Fruit fly (Drosophila melanogaster): ENCODE data around the gene CG42841.

Gene CG42841

dm6 chr3L:2005551-2005950 is at the start of gene CG42841:
Gene CG42841, minus strand, starts transcription at chr3L:2005651.
- TF ChIP-seq pan (optimal IDR thresholded peaks at IDR 0.05) (no peak), dmrt93B (GFP tag; optimal IDR thresholded peaks at IDR 0.05) (no peak), tai (GFP tag; optimal IDR thresholded peaks at IDR 0.05) (no peak), usp (GFP tag; optimal IDR thresholded peaks at IDR 0.05) (no peak), Abd-B (GFP tag; optimal IDR thresholded peaks at IDR 0.05) (no peak), ey (GFP tag; optimal IDR thresholded peaks at IDR 0.05) (no peak), CG9705 (GFP tag; optimal IDR thresholded peaks at IDR 0.05) (no peak), Hr78 (GFP tag; optimal IDR thresholded peaks at IDR 0.05) (no peak), psq (GFP tag; optimal IDR thresholded peaks at IDR 0.05) (no peak), foxo (GFP tag; optimal IDR thresholded peaks at IDR 0.05) (no peak), fru (GFP tag; optimal IDR thresholded peaks at IDR 0.05) (no peak), Rel (GFP tag; optimal IDR thresholded peaks at IDR 0.05) (no peak), Rel (tag; optimal IDR thresholded peaks at IDR 0.05) (no peak), N (GFP tag; optimal IDR thresholded peaks at IDR 0.05) (no peak), OdsH (GFP tag; optimal IDR thresholded peaks at IDR 0.05) (no peak)

DNA sequence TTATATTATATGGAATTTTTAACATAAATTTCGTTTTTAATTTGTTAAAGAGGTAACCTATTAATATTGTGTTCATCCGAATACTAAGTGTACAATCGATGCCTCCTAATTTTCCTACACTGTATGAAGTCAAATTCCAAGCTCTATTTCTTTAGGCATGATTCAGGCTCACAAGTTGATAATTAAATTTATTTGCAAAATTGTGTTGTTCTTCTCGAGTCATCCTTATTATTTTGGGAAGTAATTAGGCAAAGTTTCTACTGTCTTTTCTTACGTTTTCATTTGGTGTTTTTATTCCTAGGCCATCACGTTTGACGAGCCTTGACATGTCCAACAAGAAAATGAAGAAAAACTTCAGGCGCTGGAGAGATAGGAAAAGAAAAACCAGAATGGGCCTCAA is 32.7 kb upstream of the CG42841 start, which contains the start of gene CG42355:
Gene CG42355, minus strand, starts transcription at position 101 of the 400 bp plus-strand sequence.
- TF ChIP-seq GATAd (GFP tag; optimal IDR thresholded peaks at IDR 0.05) (no peak), sage (GFP tag; optimal IDR thresholded peaks at IDR 0.05) (no peak), OdsH (GFP tag; optimal IDR thresholded peaks at IDR 0.05) (no peak), pan (optimal IDR thresholded peaks at IDR 0.05) (no peak), psq (GFP tag; optimal IDR thresholded peaks at IDR 0.05) (no peak), lola (GFP tag; optimal IDR thresholded peaks at IDR 0.05) (no peak), ey (GFP tag; optimal IDR thresholded peaks at IDR 0.05) (no peak), Jra (GFP tag; optimal IDR thresholded peaks at IDR 0.05) (no peak), CG32264 (GFP tag; optimal IDR thresholded peaks at IDR 0.05) (no peak), usp (GFP tag; optimal IDR thresholded peaks at IDR 0.05) (no peak), HLH106 (tag; optimal IDR thresholded peaks at IDR 0.05) (no peak), Mio (GFP tag; optimal IDR thresholded peaks at IDR 0.05) (no peak), Vsx2 (GFP tag; optimal IDR thresholded peaks at IDR 0.05; ENCODE audit: partially characterized antibody) (no peak), woc (GFP tag; optimal IDR thresholded peaks at IDR 0.05) (no peak), CrebA (GFP tag; optimal IDR thresholded peaks at IDR 0.05; ENCODE audit: borderline replicate concordance) (no peak), brk (GFP tag; optimal IDR thresholded peaks at IDR 0.05) (no peak), CG9705 (GFP tag; optimal IDR thresholded peaks at IDR 0.05) (no peak), sv (GFP tag; optimal IDR thresholded peaks at IDR 0.05) (no peak)

- TF ChIP-seq Dif (GFP tag; optimal IDR thresholded peaks at IDR 0.05; ENCODE audit: partially characterized antibody) (no peak), rgr (GFP tag; optimal IDR thresholded peaks at IDR 0.05) (no peak), Myc (optimal IDR thresholded peaks at IDR 0.05) (no peak), Vsx2 (GFP tag; optimal IDR thresholded peaks at IDR 0.05; ENCODE audit: partially characterized antibody) (no peak), br (GFP tag; optimal IDR thresholded peaks at IDR 0.05) (no peak), dl (GFP tag; optimal IDR thresholded peaks at IDR 0.05; ENCODE audit: insufficient read depth in 1 of 2, partially characterized antibody in 2 of 2) (no peak), Hr83 (GFP tag; optimal IDR thresholded peaks at IDR 0.05; ENCODE audit: poor library complexity, severe bottlenecking) (no peak), lola (GFP tag; optimal IDR thresholded peaks at IDR 0.05) (no peak), pan (optimal IDR thresholded peaks at IDR 0.05) (no peak), brk (GFP tag; optimal IDR thresholded peaks at IDR 0.05) (no peak), OdsH (GFP tag; optimal IDR thresholded peaks at IDR 0.05) (no peak), CG9705 (GFP tag; optimal IDR thresholded peaks at IDR 0.05) (no peak)
Observed at dm6 chr3L:2026691-2027090, 21.2 kb upstream of the CG42841 start, which contains the start of gene Grl62c. Gene Grl62c, plus strand, starts transcription at chr3L:2026991.

- TF ChIP-seq br (GFP tag; optimal IDR thresholded peaks at IDR 0.05) (no peak), sv (GFP tag; optimal IDR thresholded peaks at IDR 0.05) (no peak), Hr78 (GFP tag; optimal IDR thresholded peaks at IDR 0.05) (no peak), dmrt93B (GFP tag; optimal IDR thresholded peaks at IDR 0.05) (no peak), dsf (GFP tag; optimal IDR thresholded peaks at IDR 0.05; ENCODE audit: borderline replicate concordance) (no peak), Dfd (GFP tag; optimal IDR thresholded peaks at IDR 0.05) (no peak), Hr83 (GFP tag; optimal IDR thresholded peaks at IDR 0.05; ENCODE audit: poor library complexity, severe bottlenecking) (no peak)
Observed at dm6 chr3L:2023291-2023690, 17.8 kb upstream of the CG42841 start, which contains the start of gene Grl62b. Gene Grl62b, minus strand, starts transcription at chr3L:2023391.

Measured in whole organism, wandering third instar larva.